In the genomic region with DNA sequence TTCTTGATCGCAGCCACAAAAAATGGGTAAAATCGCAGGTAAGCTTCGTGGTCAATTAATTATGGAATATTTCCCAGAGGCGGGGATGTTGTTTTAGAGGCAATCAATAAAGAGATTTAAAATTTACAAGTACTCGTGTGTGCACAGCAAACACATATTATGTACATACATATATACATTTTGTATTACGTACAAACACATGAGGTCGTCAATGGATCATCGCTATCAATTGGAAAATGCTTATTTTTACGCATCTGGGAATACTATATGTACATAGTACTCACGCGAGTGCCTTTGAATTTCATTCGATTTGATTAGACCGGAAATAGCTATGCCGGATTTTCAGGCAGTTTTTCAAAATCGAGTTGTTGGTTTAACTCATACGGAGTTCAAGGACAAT, we compare ENCODE assay signal across 3 fruit fly cellular contexts.
TF ChIP-seq lines count a peak whose summit lies in the region.

No protein-coding gene starts in this region.

- TF ChIP-seq CTCF in whole organism, embryonic (GFP tag; optimal IDR thresholded peaks at IDR 0.05; lab: Kevin White, UChicago): no peak

TF ChIP-seq in whole organism, adult, 20 proteins besides CTCF, POLR2A, EP300 and RAD21:
- TF ChIP-seq kay (GFP tag; lab: Kevin White, UChicago; ENCODE audit: borderline replicate concordance): peak; percentile 36
- no peak for TF ChIP-seq Mnt (GFP tag; optimal IDR thresholded peaks at IDR 0.05; lab: Kevin White, UChicago)
- TF ChIP-seq cic (GFP tag; optimal IDR thresholded peaks at IDR 0.05; lab: Kevin White, UChicago): peak; percentile 79
- no peak for TF ChIP-seq CG7101 (tag; optimal IDR thresholded peaks at IDR 0.05; lab: Kevin White, UChicago)

TF ChIP-seq in whole organism, embryonic, 481 proteins besides CTCF, POLR2A, EP300 and RAD21:
- TF ChIP-seq CG8478 (optimal IDR thresholded peaks at IDR 0.05; lab: Kevin White, UChicago) (no peak), pb (GFP tag; optimal IDR thresholded peaks at IDR 0.05; lab: Kevin White, UChicago) (no peak), HLHmδ (GFP tag; optimal IDR thresholded peaks at IDR 0.05; lab: Kevin White, UChicago) (no peak), Med (GFP tag; lab: Kevin White, UChicago) (peak; percentile 0), otp (GFP tag; IDR thresholded peaks at IDR 0.05; lab: Robert Waterston, UW) (no peak), lilli (GFP tag; optimal IDR thresholded peaks at IDR 0.05; lab: Kevin White, UChicago) (no peak), ab (GFP tag; optimal IDR thresholded peaks at IDR 0.05; lab: Kevin White, UChicago) (no peak), ken (GFP tag; IDR thresholded peaks at IDR 0.05; lab: Robert Waterston, UW) (no peak), Xrp1 (GFP tag; IDR thresholded peaks at IDR 0.05; lab: Robert Waterston, UW) (0 out of 2 replicates have a peak, but pooled peaks have one; percentile 10), peb (GFP tag; IDR thresholded peaks at IDR 0.05; lab: Robert Waterston, UW) (no peak), CG34224 (GFP tag; IDR thresholded peaks at IDR 0.05; lab: Robert Waterston, UW; ENCODE audit: partially characterized antibody) (no peak), BEAF-32 (GFP tag; optimal IDR thresholded peaks at IDR 0.05; lab: Kevin White, UChicago) (no peak), sens (GFP tag; lab: Kevin White, UChicago) (peak; percentile 83), esg (GFP tag; conservative IDR thresholded peaks at IDR 0.05; lab: Robert Waterston, UW) (no peak), Ada2b (GFP tag; IDR thresholded peaks at IDR 0.05; lab: Robert Waterston, UW) (no peak), NFAT (GFP tag; IDR thresholded peaks at IDR 0.05; lab: Robert Waterston, UW) (no peak), dan (GFP tag; IDR thresholded peaks at IDR 0.05; lab: Robert Waterston, UW) (no peak), eve (GFP tag; optimal IDR thresholded peaks at IDR 0.05; lab: Kevin White, UChicago) (peak in 1 of 2 experiments; percentile 59), hkb (optimal IDR thresholded peaks at IDR 0.05; lab: Kevin White, UChicago) (no peak), hkb (GFP tag; IDR thresholded peaks at IDR 0.05; lab: Robert Waterston, UW) (0 out of 2 replicates have a peak, but pooled peaks have one; percentile 11), CG7372 (GFP tag; IDR thresholded peaks at IDR 0.05; lab: Robert Waterston, UW) (no peak), CG7786 (GFP tag; optimal IDR thresholded peaks at IDR 0.05; lab: Kevin White, UChicago) (no peak), unc-4 (GFP tag; IDR thresholded peaks at IDR 0.05; lab: Robert Waterston, UW; ENCODE audit: partially characterized antibody) (no peak), z (GFP tag; IDR thresholded peaks at IDR 0.05; lab: Robert Waterston, UW) (no peak), CG1603 (tag; optimal IDR thresholded peaks at IDR 0.05; lab: Kevin White, UChicago) (no peak), CG8765 (GFP tag; IDR thresholded peaks at IDR 0.05; lab: Robert Waterston, UW) (no peak), gsb-n (tag; optimal IDR thresholded peaks at IDR 0.05; lab: Kevin White, UChicago) (no peak), CG13424 (tag; optimal IDR thresholded peaks at IDR 0.05; lab: Kevin White, UChicago) (no peak), bsh (GFP tag; optimal IDR thresholded peaks at IDR 0.05; lab: Kevin White, UChicago) (peak in 1 of 2 experiments; percentile 21), vfl (GFP tag; optimal IDR thresholded peaks at IDR 0.05; lab: Kevin White, UChicago) (no peak), fd3F (GFP tag; optimal IDR thresholded peaks at IDR 0.05; lab: Kevin White, UChicago) (peak; percentile 8), CG12104 (GFP tag; optimal IDR thresholded peaks at IDR 0.05; lab: Kevin White, UChicago) (no peak), gcm2 (GFP tag; optimal IDR thresholded peaks at IDR 0.05; lab: Kevin White, UChicago) (no peak), pnt (GFP tag; optimal IDR thresholded peaks at IDR 0.05; lab: Kevin White, UChicago) (no peak), CG32772 (GFP tag; IDR thresholded peaks at IDR 0.05; lab: Robert Waterston, UW) (no peak), sug (tag; optimal IDR thresholded peaks at IDR 0.05; lab: Kevin White, UChicago) (no peak), Dbx (GFP tag; IDR thresholded peaks at IDR 0.05; lab: Robert Waterston, UW) (no peak), CG2199 (GFP tag; IDR thresholded peaks at IDR 0.05; lab: Robert Waterston, UW) (no peak), crc (GFP tag; optimal IDR thresholded peaks at IDR 0.05; lab: Kevin White, UChicago) (no peak), chm (GFP tag; IDR thresholded peaks at IDR 0.05; lab: Robert Waterston, UW) (no peak)

TF ChIP-seq in whole organism, prepupa, 60 proteins besides CTCF, POLR2A, EP300 and RAD21:
- TF ChIP-seq svp (GFP tag; lab: Kevin White, UChicago) (peak; percentile 69), CG10631 (GFP tag; optimal IDR thresholded peaks at IDR 0.05; lab: Kevin White, UChicago) (no peak)
